Fruit fly (Drosophila melanogaster): Measurements from ENCODE around the gene CASK.

Gene CASK

dm6 chr3R:21822562-21822933, at the start of gene CASK:
TSS of gene CASK (minus strand) at chr3R:21822674.
- no peak for TF ChIP-seq noc (tag; optimal IDR thresholded peaks at IDR 0.05)

DNA sequence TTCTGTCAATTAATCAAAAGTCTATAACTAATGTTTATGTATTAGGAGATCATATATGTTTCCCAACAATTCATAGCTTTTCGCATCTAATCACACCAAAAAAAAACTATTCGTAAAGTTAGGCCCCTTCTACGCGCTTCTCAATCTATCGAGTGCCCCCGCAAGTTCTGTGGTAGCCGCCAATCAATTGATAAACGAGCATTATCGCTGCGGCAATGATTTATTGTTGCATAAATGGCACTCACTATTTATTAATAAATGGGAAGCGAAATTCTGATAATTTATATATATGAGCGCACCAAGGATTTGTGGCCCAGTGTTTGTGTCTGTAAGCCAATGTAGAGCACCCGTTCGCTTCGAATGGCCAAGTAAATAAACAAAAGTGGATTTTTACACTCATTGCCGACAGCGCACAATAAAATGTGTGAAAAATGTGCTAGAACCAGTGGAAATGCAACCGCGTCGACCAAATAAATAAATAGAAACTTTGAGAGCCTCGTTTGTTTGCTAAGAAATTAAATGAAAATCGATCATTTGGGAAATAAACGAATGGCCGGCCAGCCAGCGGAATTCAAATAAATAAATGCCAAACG, 49.0 kb upstream of the CASK start:
- peak; percentile 13 for TF ChIP-seq noc (tag; optimal IDR thresholded peaks at IDR 0.05)

DNA sequence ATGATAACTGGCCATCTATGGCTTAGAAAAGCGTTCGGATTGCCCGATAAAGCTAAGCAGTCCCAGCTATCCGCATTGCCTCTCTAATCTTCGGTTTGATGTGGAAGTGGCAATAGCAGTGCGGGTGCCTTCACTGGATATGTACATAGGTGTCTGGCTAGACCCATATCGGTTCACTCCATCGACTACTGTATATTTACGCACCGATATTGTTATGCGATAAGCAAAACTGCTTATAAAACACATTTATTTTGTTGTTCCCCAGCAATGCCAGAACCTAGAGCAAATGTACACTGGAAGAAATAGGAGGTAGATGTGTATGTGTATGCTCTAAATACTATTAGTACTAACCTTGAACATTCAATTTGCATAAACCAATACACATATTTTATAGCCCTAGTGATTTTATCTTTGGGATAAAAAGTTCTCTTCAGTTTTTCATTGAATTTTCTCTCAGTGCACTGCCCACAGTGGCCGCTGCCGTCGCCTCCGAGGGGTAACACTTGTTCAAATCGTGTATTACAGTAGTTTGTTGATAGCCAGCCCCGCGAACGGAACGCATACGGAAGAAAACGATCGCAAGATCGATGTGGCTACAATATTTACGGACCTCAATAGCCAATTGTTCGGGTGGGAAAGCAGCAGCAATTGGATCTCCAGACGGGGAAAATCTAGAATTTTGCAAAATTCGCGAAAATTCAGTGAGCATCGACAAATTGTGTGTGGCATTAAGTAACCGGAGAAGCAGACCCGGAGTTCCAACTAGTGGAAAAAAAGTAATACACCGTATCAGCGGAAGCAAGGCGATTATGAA, 47.9 kb upstream of the CASK start, which contains the start of gene CG31431:
Gene CG31431 (plus strand): TSS at position 524 of the 814 bp plus-strand sequence.
- TF ChIP-seq noc (tag; optimal IDR thresholded peaks at IDR 0.05): peak; percentile 99

- TF ChIP-seq noc (tag; optimal IDR thresholded peaks at IDR 0.05): no peak
These were observed 47.1 kb upstream of the CASK start, which contains the start of gene CG31174 for dm6 chr3R:21869464-21870100. TSS of gene CG31174 (minus strand) at chr3R:21869514.

DNA sequence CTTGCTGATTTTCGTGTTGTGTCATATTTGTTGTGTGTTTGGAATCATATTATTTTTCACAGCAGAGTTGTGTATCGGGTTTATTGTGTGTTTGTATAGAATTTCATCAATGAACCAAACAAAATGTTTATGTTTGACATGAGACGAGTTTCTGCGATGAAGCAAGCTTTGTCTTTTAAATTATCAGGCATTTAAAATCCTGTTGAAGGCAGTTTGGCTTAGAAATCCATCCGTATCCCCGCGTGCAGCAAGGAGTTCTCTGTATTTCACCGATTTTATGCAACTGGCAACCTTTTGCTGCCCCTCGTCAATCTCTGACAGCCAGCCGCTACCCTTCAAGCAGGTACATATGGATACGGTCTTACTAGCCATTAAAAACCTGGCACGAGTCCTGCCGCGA, 45.3 kb upstream of the CASK start, which contains the start of the genes CG6569 and Cby:
Gene CG6569 (minus strand): TSS at position 101 of the 400 bp plus-strand sequence.
Gene Cby (plus strand): TSS at position 185 of the 400 bp plus-strand sequence.
- no peak for TF ChIP-seq noc (tag; optimal IDR thresholded peaks at IDR 0.05)

DNA sequence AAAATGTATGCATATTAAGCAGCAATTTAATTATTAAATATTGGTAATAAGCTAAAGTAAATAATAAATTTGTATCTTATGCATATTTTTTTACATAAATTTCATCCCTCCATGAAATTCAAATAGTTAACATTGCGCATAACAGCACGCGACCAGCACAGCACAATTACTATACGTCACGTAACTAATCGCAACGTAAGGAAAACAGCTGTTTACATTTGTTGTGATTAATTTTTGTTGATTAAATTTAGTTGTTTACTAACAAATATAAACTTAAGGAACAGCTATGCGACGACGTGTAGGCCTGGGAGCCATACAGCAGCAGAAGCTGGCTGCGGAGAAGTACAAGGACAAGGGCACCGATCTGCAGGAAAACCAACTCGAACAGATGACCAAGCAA, 42.5 kb upstream of the CASK start, which contains the start of gene lsn:
Gene lsn (plus strand): TSS at position 177 of the 400 bp plus-strand sequence.
- TF ChIP-seq noc (tag; optimal IDR thresholded peaks at IDR 0.05): no peak

DNA sequence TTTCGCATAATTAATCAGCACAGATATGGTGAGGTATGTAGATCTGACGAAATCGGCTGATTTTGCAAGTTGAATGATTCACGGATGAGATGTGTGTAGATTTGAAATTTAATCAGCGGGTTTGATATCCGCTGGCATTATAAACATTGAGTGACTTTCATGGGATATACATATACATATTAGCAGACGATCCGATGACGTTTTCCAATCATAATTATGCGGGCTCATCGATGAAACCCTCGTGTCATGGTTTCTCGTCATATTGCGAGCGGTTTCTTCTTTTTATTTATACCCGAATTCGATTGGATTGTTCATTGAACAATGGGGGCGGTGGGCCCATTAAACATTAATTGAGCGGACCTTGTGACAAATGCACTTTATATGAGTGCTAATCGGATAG, 42.0 kb upstream of the CASK start:
- no peak for TF ChIP-seq noc (tag; optimal IDR thresholded peaks at IDR 0.05)

DNA sequence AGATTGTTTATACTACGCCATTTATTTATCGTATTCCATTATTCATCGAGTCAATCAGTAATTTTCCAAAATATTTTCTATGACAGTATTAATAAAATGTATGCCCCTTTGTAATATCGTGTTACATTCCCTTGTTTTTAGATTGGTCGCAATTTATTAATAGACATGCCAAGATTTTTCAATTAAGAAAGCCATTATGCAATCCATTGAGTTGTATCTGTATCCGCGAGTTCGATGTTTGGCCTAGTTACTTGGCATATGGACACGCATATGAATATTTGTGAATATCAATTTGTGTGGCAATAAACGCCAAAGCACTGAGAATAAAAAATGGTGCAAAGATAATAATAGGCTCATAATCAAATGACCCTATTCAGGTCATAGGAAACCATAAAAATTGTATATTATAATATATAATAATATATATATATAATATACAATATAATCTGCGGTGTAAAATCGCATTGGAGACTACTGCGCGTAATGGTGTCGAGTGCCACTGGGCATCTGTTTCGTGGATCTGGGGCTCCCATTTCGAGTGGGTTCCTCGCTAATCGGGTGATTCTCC, 41.4 kb upstream of the CASK start:
- TF ChIP-seq noc (tag; optimal IDR thresholded peaks at IDR 0.05): no peak

DNA sequence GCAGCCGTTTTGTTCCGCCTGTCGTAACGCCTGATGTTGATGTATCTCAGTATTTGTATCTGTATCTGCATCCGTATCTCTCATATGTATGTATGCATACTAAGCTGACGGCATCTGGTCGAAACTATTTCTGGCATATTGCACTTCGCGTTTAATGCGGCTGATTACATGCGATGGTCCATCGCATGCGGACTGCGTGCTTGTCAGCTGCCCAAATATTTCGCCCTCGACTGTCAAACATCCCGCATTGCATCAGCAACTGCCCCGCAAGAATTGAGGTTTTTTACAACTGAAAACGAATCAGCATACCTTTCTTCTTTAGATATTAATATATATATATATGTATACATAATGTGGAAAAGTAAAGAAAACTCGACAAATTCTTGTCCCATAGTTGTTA, 40.4 kb upstream of the CASK start:
- no peak for TF ChIP-seq noc (tag; optimal IDR thresholded peaks at IDR 0.05)

dm6 chr3R:21862137-21862850, 39.8 kb upstream of the CASK start:
- TF ChIP-seq noc (tag; optimal IDR thresholded peaks at IDR 0.05): no peak

DNA sequence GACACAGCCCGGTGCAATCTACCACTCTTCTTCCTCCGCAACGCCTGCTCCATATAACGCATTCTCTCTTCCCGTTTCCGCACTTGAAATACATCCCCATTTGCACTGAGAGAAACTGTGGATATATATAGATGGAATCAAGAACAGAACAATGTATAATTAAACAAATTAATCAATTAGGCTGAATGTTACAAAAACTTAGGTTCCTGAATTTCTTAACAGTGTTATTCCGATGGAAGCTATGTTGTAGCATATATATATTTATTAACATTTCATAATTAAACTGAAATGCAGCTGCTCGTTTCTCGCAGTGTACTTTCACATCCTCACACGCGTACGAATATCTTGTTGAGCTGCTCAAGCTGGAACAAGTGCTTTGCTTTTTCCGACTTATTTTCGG, 37.0 kb upstream of the CASK start:
- no peak for TF ChIP-seq noc (tag; optimal IDR thresholded peaks at IDR 0.05)

dm6 chr3R:21858290-21858875, 35.9 kb upstream of the CASK start:
- no peak for TF ChIP-seq noc (tag; optimal IDR thresholded peaks at IDR 0.05)

DNA sequence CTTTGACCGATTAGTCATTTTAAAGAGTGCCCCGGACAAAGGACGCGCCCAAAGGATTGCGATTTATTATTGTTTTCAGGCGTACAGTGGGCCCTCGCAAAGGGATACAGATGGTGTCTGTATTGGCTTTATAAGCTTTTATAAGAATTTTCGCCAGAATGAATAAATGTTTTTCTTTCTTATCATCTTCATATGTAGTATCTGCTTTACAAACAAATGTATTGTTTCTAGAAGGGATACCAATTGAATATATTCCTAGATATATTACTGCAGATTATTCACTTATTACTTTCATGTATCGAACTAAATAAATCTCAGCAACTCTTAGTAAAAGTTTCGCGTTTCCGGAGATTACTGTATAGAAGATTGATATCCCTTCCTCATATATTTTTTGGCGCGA, 35.0 kb upstream of the CASK start:
- TF ChIP-seq noc (tag; optimal IDR thresholded peaks at IDR 0.05): no peak

- no peak for TF ChIP-seq noc (tag; optimal IDR thresholded peaks at IDR 0.05)
These were observed 34.4 kb upstream of the CASK start for dm6 chr3R:21856873-21857243.

Measured in whole organism, larva.